Fruit fly (Drosophila melanogaster) ovary, adult (tissue): ENCODE data around the gene CG34334.

Experiments
- CG17801 ChIP-seq: fragments of 200-800 bp; optimal IDR thresholded peaks from 2 replicates; lab custom pipeline; 2019; ENCODE audit warnings: missing biosample characterization, mild to moderate bottlenecking, missing genetic modification characterization, moderate library complexity; ENCODE audit not compliant: partially characterized antibody

The CG34334 gene

dm6 chrX:22872512-22872911 is at the start of gene CG34334:
Gene CG34334 (plus strand): TSS chrX:22872812.
- TF ChIP-seq CG17801 (GFP tag; lab: Kevin White, UChicago): no peak

dm6 chrX:22824669-22825068 is 47.9 kb upstream of the CG34334 start:
- no peak for TF ChIP-seq CG17801 (GFP tag; lab: Kevin White, UChicago)

- no peak for TF ChIP-seq CG17801 (GFP tag; lab: Kevin White, UChicago)
Measured at dm6 chrX:22830509-22830908, 42.1 kb upstream of the CG34334 start.

dm6 chrX:22832099-22832498 is 40.5 kb upstream of the CG34334 start, which contains the start of gene CG42346:
Gene CG42346 (plus strand): TSS chrX:22832399.
- TF ChIP-seq CG17801 (GFP tag; lab: Kevin White, UChicago): no peak

- TF ChIP-seq CG17801 (GFP tag; lab: Kevin White, UChicago): no peak
Measured at dm6 chrX:22833534-22833933, 39.1 kb upstream of the CG34334 start.

dm6 chrX:22836438-22836837 is 36.2 kb upstream of the CG34334 start:
- TF ChIP-seq CG17801 (GFP tag; lab: Kevin White, UChicago): no peak

dm6 chrX:22837338-22837737 is 35.3 kb upstream of the CG34334 start:
- TF ChIP-seq CG17801 (GFP tag; lab: Kevin White, UChicago): no peak

- no peak for TF ChIP-seq CG17801 (GFP tag; lab: Kevin White, UChicago)
Measured at dm6 chrX:22838405-22838804, 34.2 kb upstream of the CG34334 start.

dm6 chrX:22846393-22846792 is 26.2 kb upstream of the CG34334 start:
- no peak for TF ChIP-seq CG17801 (GFP tag; lab: Kevin White, UChicago)

- TF ChIP-seq CG17801 (GFP tag; lab: Kevin White, UChicago): no peak
Measured at dm6 chrX:22847247-22847646, 25.4 kb upstream of the CG34334 start.

dm6 chrX:22851289-22851688 is 21.3 kb upstream of the CG34334 start:
- TF ChIP-seq CG17801 (GFP tag; lab: Kevin White, UChicago): no peak

dm6 chrX:22854994-22855708 is 17.5 kb upstream of the CG34334 start, which contains the start of gene fog:
Gene fog (minus strand): TSS chrX:22855194.
- peak; percentile 24 for TF ChIP-seq CG17801 (GFP tag; lab: Kevin White, UChicago)

- no peak for TF ChIP-seq CG17801 (GFP tag; lab: Kevin White, UChicago)
Measured at dm6 chrX:22858076-22858475, 14.5 kb upstream of the CG34334 start.

- TF ChIP-seq CG17801 (GFP tag; lab: Kevin White, UChicago): no peak
Measured at dm6 chrX:22859286-22859685, 13.3 kb upstream of the CG34334 start.

- TF ChIP-seq CG17801 (GFP tag; lab: Kevin White, UChicago): no peak
Measured at dm6 chrX:22917886-22918285, 45.3 kb downstream of the CG34334 start.
